Fruit fly (Drosophila melanogaster) whole organism, embryonic: Measurements from ENCODE around the gene nbs.

Experiments
- CG10543 ChIP-seq: fragments of 200-800 bp; sonication (Bioruptor generic); optimal IDR thresholded peaks from 3 replicates; lab custom pipeline; 2017; ENCODE audit warnings: missing biosample characterization, mild to moderate bottlenecking, missing genetic modification characterization, moderate library complexity
- CG11093 ChIP-seq: fragments of 200-800 bp; sonication (Bioruptor generic); IDR thresholded peaks from 3 replicates; pipeline ENCODE4 v1.3.6; 2022; ENCODE audit warnings: missing biosample characterization, missing genetic modification characterization
- CG11696 ChIP-seq: fragments of 200-800 bp; sonication (Bioruptor generic); IDR thresholded peaks from 2 replicates; pipeline ENCODE4 v1.3.6; 2022; ENCODE audit warnings: missing biosample characterization, missing genetic modification characterization
- CG12236 ChIP-seq: fragments of 200-800 bp; sonication (Bioruptor generic); optimal IDR thresholded peaks from 2 replicates; lab custom pipeline; 2016; ENCODE audit warnings: missing biosample characterization, missing genetic modification characterization
- CG12299 ChIP-seq: fragments of 200-800 bp; sonication (Bioruptor generic); optimal IDR thresholded peaks from 2 replicates; lab custom pipeline; 2018; ENCODE audit warnings: missing biosample characterization, mild to moderate bottlenecking, missing genetic modification characterization
- CG14014 ChIP-seq: fragments of 200-800 bp; sonication (Bioruptor generic); IDR thresholded peaks from 2 replicates; pipeline ENCODE4 v1.3.6; 2022; ENCODE audit warnings: missing biosample characterization, missing genetic modification characterization
- CG14965 ChIP-seq: fragments of 200-800 bp; sonication (Bioruptor generic); optimal IDR thresholded peaks from 2 replicates; lab custom pipeline; 2016; ENCODE audit warnings: missing biosample characterization, missing genetic modification characterization, borderline replicate concordance
- CG15601 ChIP-seq: fragments of 200-800 bp; sonication (Bioruptor generic); optimal IDR thresholded peaks from 3 replicates; lab custom pipeline; 2019; ENCODE audit warnings: missing biosample characterization, mild to moderate bottlenecking, missing genetic modification characterization, moderate library complexity
- CG17186 ChIP-seq: fragments of 200-800 bp; sonication (Bioruptor generic); optimal IDR thresholded peaks from 3 replicates; lab custom pipeline; 2017; ENCODE audit warnings: missing biosample characterization, missing genetic modification reagents, missing genetic modification characterization
- CG17829 ChIP-seq: fragments of 200-800 bp; optimal IDR thresholded peaks from 2 replicates; lab custom pipeline; 2019; ENCODE audit warnings: missing biosample characterization, mild to moderate bottlenecking, missing genetic modification characterization, moderate library complexity
- CG31224 ChIP-seq: fragments of 200-800 bp; sonication (Bioruptor generic); IDR thresholded peaks from 2 replicates; pipeline ENCODE4 v1.3.6; 2022; ENCODE audit warnings: missing biosample characterization, missing genetic modification characterization
- CG3281 ChIP-seq: fragments of 200-800 bp; sonication (Bioruptor generic); optimal IDR thresholded peaks from 3 replicates; lab custom pipeline; 2017; ENCODE audit warnings: missing biosample characterization, mild to moderate bottlenecking, missing genetic modification characterization
- CG6175 ChIP-seq: fragments of 200-800 bp; sonication (Bioruptor generic); IDR thresholded peaks from 3 replicates; pipeline ENCODE4 v1.3.6; 2022; ENCODE audit warnings: missing biosample characterization, missing genetic modification characterization
- CG6791 ChIP-seq: fragments of 200-800 bp; sonication (Bioruptor generic); IDR thresholded peaks from 3 replicates; pipeline ENCODE4 v1.3.6; 2022; ENCODE audit warnings: missing biosample characterization, missing genetic modification characterization; ENCODE audit not compliant: partially characterized antibody
- CG7357 ChIP-seq: fragments of 200-800 bp; sonication (Bioruptor generic); IDR thresholded peaks from 3 replicates; pipeline ENCODE4 v1.3.6; 2022; ENCODE audit warnings: missing biosample characterization, missing genetic modification characterization
- CG8359 ChIP-seq: fragments of 200-800 bp; sonication (Bioruptor generic); optimal IDR thresholded peaks from 2 replicates; lab custom pipeline; 2017; ENCODE audit warnings: missing biosample characterization, mild to moderate bottlenecking, missing genetic modification characterization, borderline replicate concordance
- Camta ChIP-seq: fragments of 200-800 bp; sonication (Bioruptor generic); optimal IDR thresholded peaks from 2 replicates; lab custom pipeline; 2016; ENCODE audit warnings: missing biosample characterization, missing genetic modification characterization
- GATAe ChIP-seq: fragments of 200-800 bp; sonication (Bioruptor generic); conservative IDR thresholded peaks from 2 replicates; pipeline ENCODE4 v1.3.6; 2022; ENCODE audit warnings: missing biosample characterization, missing genetic modification characterization
- HLH3B ChIP-seq: fragments of 200-800 bp; sonication (Bioruptor generic); IDR thresholded peaks from 2 replicates; pipeline ENCODE4 v1.3.6; 2022; ENCODE audit warnings: missing biosample characterization, missing genetic modification characterization
- Hey ChIP-seq: fragments of 200-800 bp; sonication (Bioruptor generic); optimal IDR thresholded peaks from 3 replicates; lab custom pipeline; 2018; ENCODE audit warnings: missing biosample characterization, mild to moderate bottlenecking, missing genetic modification characterization
- Hr51 ChIP-seq, 2 experiments: fragments of 200-800 bp; sonication (Bioruptor generic); optimal IDR thresholded peaks; 2 replicates in 1 of 2; 3 replicates in 1 of 2; lab custom pipeline; 2016 to 2018; ENCODE audit warnings: missing biosample characterization in 2 of 2, missing genetic modification characterization in 2 of 2, mild to moderate bottlenecking in 1 of 2, moderate library complexity in 1 of 2
- Kr ChIP-seq: fragments of 200-800 bp; sonication (Bioruptor generic); optimal IDR thresholded peaks from 2 replicates; lab custom pipeline; 2017; ENCODE audit warnings: missing biosample characterization, mild to moderate bottlenecking, missing genetic modification characterization
- MESR4 ChIP-seq: fragments of 200-800 bp; sonication (Bioruptor generic); optimal IDR thresholded peaks from 2 replicates; lab custom pipeline; 2018; ENCODE audit warnings: missing biosample characterization, mild to moderate bottlenecking, missing genetic modification characterization, moderate library complexity
- NC2α ChIP-seq: fragments of 200-800 bp; sonication (Bioruptor generic); optimal IDR thresholded peaks from 2 replicates; lab custom pipeline; 2016; ENCODE audit warnings: missing biosample characterization, missing genetic modification characterization
- NFAT ChIP-seq: fragments of 200-800 bp; sonication (Bioruptor generic); IDR thresholded peaks from 2 replicates; pipeline ENCODE4 v1.3.6; 2022; ENCODE audit warnings: missing biosample characterization, missing genetic modification characterization
- Rfx ChIP-seq: fragments of 200-800 bp; sonication (Bioruptor generic); IDR thresholded peaks from 2 replicates; pipeline ENCODE4 v1.3.6; 2022; ENCODE audit warnings: missing biosample characterization, missing genetic modification characterization
- Xbp1 ChIP-seq: fragments of 200-800 bp; sonication (Bioruptor generic); optimal IDR thresholded peaks from 3 replicates; lab custom pipeline; 2016; ENCODE audit warnings: missing biosample characterization, mild to moderate bottlenecking, missing genetic modification characterization
- YL-1 ChIP-seq: fragments of 200-800 bp; sonication (Bioruptor generic); optimal IDR thresholded peaks from 3 replicates; lab custom pipeline; 2017; ENCODE audit warnings: missing biosample characterization, mild to moderate bottlenecking, missing genetic modification characterization
- ase ChIP-seq: fragments of 200-800 bp; sonication (Bioruptor generic); IDR thresholded peaks from 3 replicates; pipeline ENCODE4 v1.3.6; 2022; ENCODE audit warnings: missing biosample characterization, missing genetic modification characterization
- bigmax ChIP-seq: fragments of 200-800 bp; sonication (Bioruptor generic); optimal IDR thresholded peaks from 2 replicates; lab custom pipeline; 2018; ENCODE audit warnings: missing biosample characterization, mild to moderate bottlenecking, missing genetic modification characterization
- caup ChIP-seq: fragments of 200-800 bp; sonication (Bioruptor generic); optimal IDR thresholded peaks from 3 replicates; lab custom pipeline; 2017; ENCODE audit warnings: missing biosample characterization, mild to moderate bottlenecking, missing genetic modification characterization, moderate library complexity; ENCODE audit not compliant: severe bottlenecking
- chn ChIP-seq: fragments of 200-800 bp; sonication (Bioruptor generic); optimal IDR thresholded peaks from 2 replicates; lab custom pipeline; 2016; ENCODE audit warnings: missing biosample characterization, missing genetic modification characterization
- exex ChIP-seq: fragments of 200-800 bp; sonication (Bioruptor generic); optimal IDR thresholded peaks from 4 replicates; lab custom pipeline; 2018; ENCODE audit warnings: missing biosample characterization, mild to moderate bottlenecking, missing genetic modification characterization, moderate library complexity
- fd96Cb ChIP-seq: fragments of 200-800 bp; sonication (Bioruptor generic); optimal IDR thresholded peaks from 2 replicates; lab custom pipeline; 2018; ENCODE audit warnings: missing biosample characterization, mild to moderate bottlenecking, missing genetic modification characterization, moderate library complexity
- gcm2 ChIP-seq: fragments of 200-800 bp; sonication (Bioruptor generic); optimal IDR thresholded peaks from 2 replicates; lab custom pipeline; 2016; ENCODE audit warnings: missing biosample characterization, missing genetic modification characterization
- grau ChIP-seq: fragments of 200-800 bp; optimal IDR thresholded peaks from 3 replicates; lab custom pipeline; 2019; ENCODE audit warnings: missing biosample characterization, mild to moderate bottlenecking, missing genetic modification characterization, moderate library complexity
- grn ChIP-seq: fragments of 200-800 bp; sonication (Bioruptor generic); optimal IDR thresholded peaks from 3 replicates; lab custom pipeline; 2017; ENCODE audit warnings: missing biosample characterization, missing genetic modification characterization
- gro ChIP-seq: fragments of 200-800 bp; sonication (Bioruptor generic); optimal IDR thresholded peaks from 2 replicates; lab custom pipeline; 2016; ENCODE audit warnings: missing biosample characterization, missing genetic modification characterization
- insv ChIP-seq, 2 experiments: fragments of 200-800 bp; sonication (Bioruptor generic); optimal IDR thresholded peaks; 3 replicates each; lab custom pipeline; 2016 to 2018; ENCODE audit warnings: missing biosample characterization in 2 of 2, missing genetic modification characterization in 2 of 2
- onecut ChIP-seq: fragments of 200-800 bp; sonication (Bioruptor generic); IDR thresholded peaks from 2 replicates; pipeline ENCODE4 v1.3.6; 2022; ENCODE audit warnings: missing biosample characterization, missing genetic modification characterization
- pfk ChIP-seq: fragments of 200-800 bp; sonication (Bioruptor generic); optimal IDR thresholded peaks from 2 replicates; lab custom pipeline; 2018; ENCODE audit warnings: missing biosample characterization, mild to moderate bottlenecking, missing genetic modification characterization, moderate library complexity
- pita ChIP-seq: fragments of 200-800 bp; sonication (Bioruptor generic); optimal IDR thresholded peaks from 2 replicates; lab custom pipeline; 2017; ENCODE audit warnings: missing biosample characterization, mild to moderate bottlenecking, missing genetic modification characterization
- pros ChIP-seq: fragments of 200-800 bp; sonication (Bioruptor generic); optimal IDR thresholded peaks from 3 replicates; lab custom pipeline; 2019; ENCODE audit warnings: missing biosample characterization, mild to moderate bottlenecking, missing genetic modification characterization, moderate library complexity
- row ChIP-seq: fragments of 200-800 bp; sonication (Bioruptor generic); IDR thresholded peaks from 3 replicates; pipeline ENCODE4 v1.3.6; 2022; ENCODE audit warnings: missing biosample characterization, missing genetic modification characterization
- sd ChIP-seq: fragments of 200-800 bp; sonication (Bioruptor generic); optimal IDR thresholded peaks from 3 replicates; lab custom pipeline; 2018; ENCODE audit warnings: missing biosample characterization, mild to moderate bottlenecking, missing genetic modification characterization, moderate library complexity
- sens-2 ChIP-seq: fragments of 200-800 bp; sonication (Bioruptor generic); IDR thresholded peaks from 2 replicates; pipeline ENCODE4 v1.3.6; 2022; ENCODE audit warnings: missing biosample characterization, missing genetic modification characterization
- seq ChIP-seq: fragments of 200-800 bp; sonication (Bioruptor generic); IDR thresholded peaks from 2 replicates; pipeline ENCODE4 v1.3.6; 2022; ENCODE audit warnings: missing biosample characterization, missing genetic modification characterization
- sna ChIP-seq: fragments of 200-800 bp; sonication (Bioruptor generic); IDR thresholded peaks from 2 replicates; pipeline ENCODE4 v1.3.6; 2022; ENCODE audit warnings: missing biosample characterization, missing genetic modification characterization; ENCODE audit not compliant: partially characterized antibody
- sqz ChIP-seq: fragments of 200-800 bp; sonication (Bioruptor generic); optimal IDR thresholded peaks from 3 replicates; lab custom pipeline; 2018; ENCODE audit warnings: missing biosample characterization, mild to moderate bottlenecking, missing genetic modification characterization
- sug ChIP-seq: fragments of 200-800 bp; optimal IDR thresholded peaks from 2 replicates; lab custom pipeline; 2019; ENCODE audit warnings: missing biosample characterization, mild to moderate bottlenecking, missing genetic modification characterization, moderate library complexity
- vfl ChIP-seq: fragments of 200-800 bp; sonication (Bioruptor generic); optimal IDR thresholded peaks from 2 replicates; lab custom pipeline; 2016; ENCODE audit warnings: missing biosample characterization, missing genetic modification characterization

The nbs gene

dm6 chr3L:9691476-9691826, 31.5 kb downstream of the nbs start (continued):
- TF ChIP-seq sens-2 (GFP tag; lab: Robert Waterston, UW) (no peak), CG17186 (GFP tag; lab: Kevin White, UChicago) (no peak), CG14965 (no peak), chn (GFP tag; lab: Kevin White, UChicago) (no peak), CG6175 (GFP tag; lab: Robert Waterston, UW) (no peak), YL-1 (GFP tag; lab: Kevin White, UChicago) (peak; percentile 7), CG14014 (GFP tag; lab: Robert Waterston, UW) (no peak), CG8359 (GFP tag; lab: Kevin White, UChicago) (no peak), gcm2 (GFP tag; lab: Kevin White, UChicago) (no peak), CG12236 (GFP tag; lab: Kevin White, UChicago) (no peak), gro (peak; percentile 60), row (GFP tag; lab: Robert Waterston, UW) (peak; percentile 5; the same call in 1 of the 3 replicates), Hr51 (GFP tag; optimal IDR thresholded peaks at IDR 0.05; lab: Kevin White, UChicago) (no peak), Rfx (GFP tag; lab: Robert Waterston, UW) (no peak), sd (tag; lab: Kevin White, UChicago) (peak; percentile 66), grau (tag; lab: Kevin White, UChicago) (no peak), pfk (GFP tag; lab: Kevin White, UChicago) (peak; percentile 20), CG15601 (tag; lab: Kevin White, UChicago) (no peak), HLH3B (GFP tag; lab: Robert Waterston, UW) (0 out of 2 replicates have a peak, but pooled peaks have one; percentile 17), NC2α (no peak), CG11093 (GFP tag; lab: Robert Waterston, UW) (no peak), CG3281 (GFP tag; lab: Kevin White, UChicago) (peak; percentile 7), sqz (peak; percentile 55), MESR4 (GFP tag; lab: Kevin White, UChicago) (no peak), CG7357 (GFP tag; lab: Robert Waterston, UW) (no peak), grn (GFP tag; lab: Kevin White, UChicago) (peak; percentile 85), exex (tag; lab: Kevin White, UChicago) (peak; percentile 97), sug (tag; lab: Kevin White, UChicago) (peak; percentile 95), sna (no peak), Camta (no peak), CG10543 (peak; percentile 51), vfl (GFP tag; lab: Kevin White, UChicago) (no peak), Hey (tag; lab: Kevin White, UChicago) (peak; percentile 12), seq (GFP tag; lab: Robert Waterston, UW) (no peak), Kr (GFP tag; lab: Kevin White, UChicago) (no peak), bigmax (GFP tag; lab: Kevin White, UChicago) (peak; percentile 12), ase (GFP tag; lab: Robert Waterston, UW) (no peak), NFAT (no peak), onecut (GFP tag; lab: Robert Waterston, UW) (peak; percentile 70), fd96Cb (tag; lab: Kevin White, UChicago) (no peak), CG31224 (GFP tag; lab: Robert Waterston, UW) (no peak), pita (GFP tag; lab: Kevin White, UChicago) (no peak), GATAe (peak; percentile 90), CG6791 (GFP tag; lab: Robert Waterston, UW) (0 out of 3 replicates have a peak, but pooled peaks have one; percentile 40), CG12299 (tag; lab: Kevin White, UChicago) (no peak), CG11696 (GFP tag; lab: Robert Waterston, UW) (no peak), insv (GFP tag; optimal IDR thresholded peaks at IDR 0.05; lab: Kevin White, UChicago) (no peak), pros (no peak), CG17829 (tag; lab: Kevin White, UChicago) (no peak), Xbp1 (no peak), caup (peak; percentile 12)
